Worm (Caenorhabditis elegans) whole organism, early embryonic: ENCODE measurements around the gene fut-1.

ENCODE experiments used
- aly-1 ChIP-seq: sonication (generic microtip); optimal IDR thresholded peaks from 2 replicates; lab custom pipeline; 2016; ENCODE audit warnings: missing genetic modification characterization, missing compliant biosample characterization
- ama-1 ChIP-seq: fragments of 150-350 bp; optimal IDR thresholded peaks from 2 replicates; lab custom pipeline; 2014
- ceh-13 ChIP-seq: fragments of 200-800 bp; sonication (Bioruptor generic); optimal IDR thresholded peaks from 2 replicates; lab custom pipeline; 2018; ENCODE audit warnings: mild to moderate bottlenecking, missing genetic modification characterization, missing compliant biosample characterization
- ceh-36 ChIP-seq: sonication (generic microtip); optimal IDR thresholded peaks from 2 replicates; lab custom pipeline; 2016; ENCODE audit warnings: missing genetic modification characterization, inconsistent platforms, missing compliant biosample characterization
- ets-7 ChIP-seq: sonication (generic microtip); optimal IDR thresholded peaks from 2 replicates; lab custom pipeline; 2016; ENCODE audit warnings: missing genotype, missing genetic modification characterization, missing compliant biosample characterization
- flt-1 ChIP-seq: fragments of 200-800 bp; sonication (Bioruptor generic); IDR thresholded peaks from 2 replicates; pipeline ENCODE4 v1.3.6; 2022; ENCODE audit warnings: missing genetic modification characterization, missing compliant biosample characterization
- hmbx-1 ChIP-seq: sonication (generic microtip); optimal IDR thresholded peaks from 2 replicates; lab custom pipeline; 2016; ENCODE audit warnings: mild to moderate bottlenecking, missing genetic modification characterization, missing compliant biosample characterization
- hmg-4 ChIP-seq: fragments of 200-800 bp; sonication (Bioruptor generic); optimal IDR thresholded peaks from 2 replicates; lab custom pipeline; 2018; ENCODE audit warnings: mild to moderate bottlenecking, missing genetic modification characterization, missing compliant biosample characterization
- sea-1 ChIP-seq: fragments of 200-800 bp; sonication (Bioruptor generic); conservative IDR thresholded peaks from 2 replicates; pipeline ENCODE4 v1.3.6; 2022; ENCODE audit warnings: missing genetic modification characterization, missing compliant biosample characterization
- tbx-11 ChIP-seq: fragments of 200-800 bp; sonication (Bioruptor generic); IDR thresholded peaks from 2 replicates; pipeline ENCODE4 v1.3.6; 2022; ENCODE audit warnings: missing genetic modification characterization, missing compliant biosample characterization
- tbx-37 ChIP-seq: fragments of 200-800 bp; sonication (Bioruptor generic); conservative IDR thresholded peaks from 2 replicates; pipeline ENCODE4 v1.3.6; 2022; ENCODE audit warnings: missing genetic modification reagents, missing genetic modification characterization, missing compliant biosample characterization

DNA sequence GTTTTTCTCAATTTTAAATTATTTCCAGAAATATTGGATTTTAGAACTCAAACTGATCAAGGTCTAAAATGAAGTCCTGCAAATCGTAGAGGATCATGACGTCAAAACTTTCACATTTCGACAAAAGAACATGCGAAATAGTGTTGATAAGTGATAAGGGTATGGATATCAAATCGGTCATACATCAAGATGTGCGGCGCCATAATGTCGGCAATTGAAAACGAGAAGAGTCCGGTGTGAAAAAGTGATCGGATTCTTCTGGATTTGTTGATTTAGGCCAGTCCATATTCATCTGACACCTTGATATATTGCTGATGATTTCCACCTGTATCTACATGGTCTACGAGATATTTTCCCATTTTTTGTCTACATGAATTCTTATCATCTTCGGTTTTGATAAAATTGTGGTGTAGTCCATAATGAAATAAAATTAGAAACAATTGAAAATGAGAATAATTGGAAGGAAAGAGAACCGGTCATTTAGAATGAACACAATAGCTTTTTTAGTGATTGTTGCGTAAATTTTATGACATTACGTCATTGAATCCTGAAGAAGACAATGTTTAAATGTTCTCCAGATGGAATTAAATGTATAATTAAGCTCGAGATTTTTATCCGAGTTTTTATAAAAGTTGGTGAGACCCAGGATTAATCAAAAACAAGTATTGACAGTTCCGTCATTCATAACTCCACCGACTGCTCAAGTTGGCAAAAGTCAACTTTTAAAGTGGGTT, 28.3 kb downstream of the fut-1 start:
- TF ChIP-seq hmbx-1 (tag; lab: Kevin White, UChicago) = no peak
- no peak for TF ChIP-seq tbx-11
- TF ChIP-seq flt-1 (GFP tag; lab: Robert Waterston, UW) = no peak
- no peak for TF ChIP-seq ceh-36 (tag; lab: Kevin White, UChicago)
- no peak for TF ChIP-seq ama-1 (lab: Kevin White, UChicago)
- TF ChIP-seq sea-1 = no peak
- TF ChIP-seq ets-7 (tag; lab: Kevin White, UChicago) = no peak
- no peak for TF ChIP-seq aly-1 (tag; lab: Kevin White, UChicago)
- TF ChIP-seq tbx-37 (GFP tag; lab: Robert Waterston, UW) = no peak
- TF ChIP-seq ceh-13 (GFP tag; lab: Kevin White, UChicago) = no peak
- TF ChIP-seq hmg-4 = no peak
